Worm (Caenorhabditis elegans): ENCODE data around the gene Y67D2.5.

The Y67D2.5 gene

DNA sequence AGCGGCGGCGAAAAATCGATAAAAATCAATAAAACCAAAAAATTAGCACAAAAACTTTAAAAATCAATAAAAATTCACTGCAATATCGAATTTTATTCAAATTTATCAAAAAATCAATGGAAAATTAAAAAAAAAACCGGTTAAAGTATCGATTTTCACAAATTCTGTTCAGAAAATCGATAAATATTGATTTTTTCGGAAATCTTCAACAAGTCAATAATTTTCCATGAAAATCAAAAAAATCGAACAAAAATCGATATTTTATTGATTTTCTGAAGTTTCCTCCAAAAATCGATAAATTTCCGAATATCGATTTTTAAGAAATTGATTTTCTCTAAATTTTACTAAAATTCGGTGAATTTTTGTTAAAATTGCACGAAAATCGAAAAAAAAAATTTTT lies 38.5 kb upstream of the Y67D2.5 start:
- TF ChIP-seq flh-1 (GFP tag; optimal IDR thresholded peaks at IDR 0.05): no peak
- no peak for TF ChIP-seq lin-13 (tag; optimal IDR thresholded peaks at IDR 0.05)
- no peak for TF ChIP-seq sptf-1 (tag; optimal IDR thresholded peaks at IDR 0.05)
- no peak for TF ChIP-seq ceh-39 (tag; optimal IDR thresholded peaks at IDR 0.05)
- TF ChIP-seq elt-1 (tag; optimal IDR thresholded peaks at IDR 0.05; ENCODE audit: borderline replicate concordance, insufficient read depth): no peak
- TF ChIP-seq ces-1 (GFP tag; optimal IDR thresholded peaks at IDR 0.05): no peak

DNA sequence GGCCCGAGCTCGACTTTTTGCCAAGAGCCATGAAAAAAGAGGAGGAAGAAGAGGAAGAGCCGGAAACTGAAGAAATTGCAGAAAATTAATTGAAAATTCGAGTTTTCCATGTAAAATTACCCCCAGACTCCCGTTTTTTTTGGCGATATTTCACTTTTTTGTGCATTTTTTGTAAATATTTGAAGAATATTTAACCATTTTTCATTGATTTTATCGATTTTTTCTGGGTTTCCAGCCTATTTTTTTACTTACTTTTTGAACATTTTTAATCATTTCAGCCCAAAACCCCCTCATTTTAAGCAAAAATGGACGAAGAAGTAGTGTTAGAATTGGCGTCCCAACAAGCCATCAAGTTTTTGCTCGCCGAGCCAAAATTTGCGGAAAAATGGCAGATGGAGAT lies 36.4 kb upstream of the Y67D2.5 start, which contains the start of gene Y22D7AL.7:
Gene Y22D7AL.7, plus strand, starts transcription at position 301 of the 400 bp plus-strand sequence.
- TF ChIP-seq snpc-4 (tag; optimal IDR thresholded peaks at IDR 0.05) (no peak), ces-1 (GFP tag; optimal IDR thresholded peaks at IDR 0.05) (no peak)

DNA sequence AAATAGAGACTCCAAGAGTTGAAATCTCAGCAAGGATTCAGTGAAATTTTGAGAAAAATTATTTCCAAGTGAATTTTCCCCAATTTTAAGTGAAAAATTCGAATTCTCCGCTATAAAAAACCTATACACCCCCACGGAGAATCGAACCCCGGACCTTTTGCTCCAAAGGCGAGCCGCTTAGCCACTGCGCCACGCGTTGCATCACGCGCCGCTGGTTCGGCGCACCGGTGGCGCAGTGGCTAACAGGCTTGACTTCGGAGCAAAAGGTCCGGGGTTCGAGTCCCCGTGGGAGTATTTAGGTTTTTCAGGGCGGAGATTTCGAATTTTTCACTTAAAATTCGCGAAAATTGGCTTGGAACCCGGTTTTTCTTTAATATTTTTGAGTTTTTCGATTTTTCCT lies 35.6 kb upstream of the Y67D2.5 start:
- TF ChIP-seq ceh-39 (tag; optimal IDR thresholded peaks at IDR 0.05) (no peak), lin-32 (GFP tag; optimal IDR thresholded peaks at IDR 0.05) (no peak), unc-120 (tag; optimal IDR thresholded peaks at IDR 0.05; ENCODE audit: poor library complexity, severe bottlenecking) (no peak), ceh-83 (GFP tag; optimal IDR thresholded peaks at IDR 0.05) (no peak), mab-5 (tag; optimal IDR thresholded peaks at IDR 0.05) (no peak), ces-1 (GFP tag; optimal IDR thresholded peaks at IDR 0.05) (no peak), drap-1 (GFP tag; optimal IDR thresholded peaks at IDR 0.05) (no peak), mep-1 (tag; optimal IDR thresholded peaks at IDR 0.05) (no peak), ceh-43 (GFP tag; optimal IDR thresholded peaks at IDR 0.05) (no peak), nhr-2 (tag; optimal IDR thresholded peaks at IDR 0.05) (no peak), nhr-76 (tag; optimal IDR thresholded peaks at IDR 0.05) (no peak)

DNA sequence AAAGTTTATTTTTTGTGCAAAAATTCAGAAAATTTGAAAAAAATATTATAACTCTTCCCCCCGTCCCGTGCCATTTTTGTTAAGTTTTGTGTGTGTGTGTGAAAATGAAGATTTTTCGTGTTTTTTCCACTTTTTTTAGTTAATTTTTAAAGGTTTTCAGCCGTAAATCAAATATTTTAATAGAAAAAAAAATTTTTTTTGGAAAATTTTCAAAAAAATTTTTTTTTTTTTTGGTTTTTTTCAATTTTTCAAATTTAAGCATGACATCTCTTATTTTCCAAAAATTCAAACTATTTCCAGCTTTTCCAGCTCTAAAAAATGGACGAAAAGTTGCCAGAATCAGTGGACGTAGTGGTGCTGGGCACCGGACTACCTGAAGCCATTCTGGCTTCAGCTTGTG lies 30.0 kb upstream of the Y67D2.5 start, which contains the start of gene rep-1:
Gene rep-1, plus strand, starts transcription at position 301 of the 400 bp plus-strand sequence.
- TF ChIP-seq lin-13 (tag; optimal IDR thresholded peaks at IDR 0.05) (no peak), flh-1 (GFP tag; optimal IDR thresholded peaks at IDR 0.05) (no peak), tbx-8 (GFP tag; optimal IDR thresholded peaks at IDR 0.05) (no peak), drap-1 (GFP tag; optimal IDR thresholded peaks at IDR 0.05) (no peak), blmp-1 (tag; optimal IDR thresholded peaks at IDR 0.05) (no peak), unc-62 (GFP tag; optimal IDR thresholded peaks at IDR 0.05) (no peak), snpc-4 (tag; optimal IDR thresholded peaks at IDR 0.05) (no peak), unc-120 (tag; optimal IDR thresholded peaks at IDR 0.05; ENCODE audit: poor library complexity, severe bottlenecking) (no peak), bed-3 (GFP tag; optimal IDR thresholded peaks at IDR 0.05) (no peak)

DNA sequence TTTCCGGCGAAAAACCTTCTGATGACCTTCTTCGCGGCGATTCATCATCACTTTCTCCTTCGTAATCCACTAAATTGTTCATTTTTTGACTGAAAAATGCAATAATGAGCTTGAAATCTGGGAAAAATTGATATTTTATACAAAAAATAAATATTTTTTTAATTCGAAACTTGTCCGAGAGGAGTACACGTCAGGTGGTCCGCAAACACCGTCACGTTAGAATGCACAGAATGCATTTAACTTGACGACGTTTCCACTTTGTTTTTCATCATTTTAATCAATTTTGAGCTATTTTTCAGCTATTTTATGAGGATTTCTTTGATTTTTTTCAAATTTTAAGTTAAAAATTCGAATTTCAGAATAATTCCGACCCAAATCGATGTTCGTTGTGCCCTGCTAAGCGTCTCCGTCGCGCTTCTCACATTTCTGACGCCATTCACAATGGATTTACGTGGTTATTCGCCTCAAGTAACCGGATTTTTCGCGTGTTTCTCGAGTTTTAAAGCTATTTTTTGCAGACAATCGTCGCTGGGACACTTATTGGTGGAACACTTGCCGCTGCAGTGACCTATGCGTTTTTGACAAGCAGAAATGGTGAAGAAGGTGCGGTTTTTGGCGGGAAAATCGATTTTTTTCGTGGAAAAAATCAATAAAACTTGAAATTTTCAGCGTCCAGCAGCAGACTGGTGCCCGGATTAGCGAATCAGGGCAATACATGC lies 18.6 kb upstream of the Y67D2.5 start, which contains the start of the genes eelo-1 and Y67D2.2:
Gene eelo-1, minus strand, starts transcription at position 89 of the 719 bp plus-strand sequence.
Gene Y67D2.2, plus strand, starts transcription at position 360 of the 719 bp plus-strand sequence.
- TF ChIP-seq nhr-2 (tag; optimal IDR thresholded peaks at IDR 0.05) (no peak), mep-1 (tag; optimal IDR thresholded peaks at IDR 0.05) (peak; percentile 45), drap-1 (GFP tag; optimal IDR thresholded peaks at IDR 0.05) (no peak), ham-2 (GFP tag; optimal IDR thresholded peaks at IDR 0.05) (no peak), lin-32 (GFP tag; optimal IDR thresholded peaks at IDR 0.05) (no peak), lsy-2 (tag; optimal IDR thresholded peaks at IDR 0.05) (peak; percentile 26), mls-2 (tag; optimal IDR thresholded peaks at IDR 0.05) (no peak), ces-1 (GFP tag; optimal IDR thresholded peaks at IDR 0.05) (peak; percentile 61), nhr-76 (tag; optimal IDR thresholded peaks at IDR 0.05) (no peak), unc-62 (GFP tag; optimal IDR thresholded peaks at IDR 0.05) (no peak), ceh-83 (GFP tag; optimal IDR thresholded peaks at IDR 0.05) (no peak), elt-3 (tag; optimal IDR thresholded peaks at IDR 0.05) (no peak), nhr-12 (tag; optimal IDR thresholded peaks at IDR 0.05) (no peak), M03D4.4 (tag; optimal IDR thresholded peaks at IDR 0.05) (no peak), bed-3 (GFP tag; optimal IDR thresholded peaks at IDR 0.05) (no peak), lin-13 (tag; optimal IDR thresholded peaks at IDR 0.05) (peak; percentile 33)

DNA sequence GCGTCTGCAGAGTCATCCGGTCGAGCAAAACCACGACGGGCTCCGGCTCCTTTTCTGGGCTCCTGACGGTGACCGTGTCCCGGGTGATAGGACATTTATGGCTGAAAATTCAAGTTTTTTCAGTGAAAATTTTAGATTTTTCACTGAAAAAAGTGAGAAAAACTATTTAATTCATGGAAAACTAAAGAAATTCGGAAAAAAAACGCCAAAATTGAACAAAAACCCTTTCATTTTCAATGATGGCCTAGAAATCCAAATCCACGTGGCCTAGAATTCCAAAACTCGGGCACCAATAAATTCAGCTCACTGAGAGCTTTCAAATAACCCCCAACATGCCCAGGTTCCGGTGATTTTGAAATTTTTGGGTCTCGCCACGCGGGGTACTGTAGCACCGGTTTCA lies 14.3 kb upstream of the Y67D2.5 start, which contains the start of gene ddx-35:
Gene ddx-35, minus strand, starts transcription at position 101 of the 400 bp plus-strand sequence.
- no peak for TF ChIP-seq mep-1 (tag; optimal IDR thresholded peaks at IDR 0.05)
- TF ChIP-seq nhr-28 (tag; optimal IDR thresholded peaks at IDR 0.05): no peak
- TF ChIP-seq sptf-1 (tag; optimal IDR thresholded peaks at IDR 0.05): no peak
- TF ChIP-seq blmp-1 (tag; optimal IDR thresholded peaks at IDR 0.05): no peak
- no peak for TF ChIP-seq zip-8 (tag; optimal IDR thresholded peaks at IDR 0.05)
- no peak for TF ChIP-seq unc-62 (GFP tag; optimal IDR thresholded peaks at IDR 0.05)
- TF ChIP-seq cnd-1 (tag; optimal IDR thresholded peaks at IDR 0.05): no peak
- no peak for TF ChIP-seq ceh-83 (GFP tag; optimal IDR thresholded peaks at IDR 0.05)
- TF ChIP-seq lin-13 (tag; optimal IDR thresholded peaks at IDR 0.05): no peak
- no peak for TF ChIP-seq lin-32 (GFP tag; optimal IDR thresholded peaks at IDR 0.05)

All from whole organism, mixed stage, embryonic.